Worm (Caenorhabditis elegans): Measurements from ENCODE around the gene osta-2.

Gene osta-2

DNA sequence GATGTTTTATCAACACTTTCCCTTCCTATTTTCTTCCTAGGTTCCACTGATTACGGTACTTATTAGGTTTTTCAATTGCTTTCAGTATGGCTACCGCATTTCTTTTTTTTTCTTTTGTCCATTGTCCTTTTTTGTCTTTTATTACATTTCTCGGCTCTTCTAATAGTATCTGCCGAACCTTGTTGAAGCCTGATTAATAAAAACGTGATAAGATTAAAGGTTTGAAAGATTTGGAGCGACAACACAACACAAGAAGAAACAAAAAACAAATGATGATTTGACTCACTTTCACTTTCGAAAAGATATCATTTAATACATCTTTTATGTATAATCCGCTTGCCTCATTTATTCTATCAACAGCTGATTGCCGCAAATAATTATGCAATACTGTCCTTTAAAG is 42.5 kb upstream of the osta-2 start, which contains the start of gene C25H3.15:
Gene C25H3.15 (plus strand): TSS at position 301 of the 400 bp plus-strand sequence.
- TF ChIP-seq nhr-47 (tag; optimal IDR thresholded peaks at IDR 0.05), result no peak
- TF ChIP-seq lin-39 (tag; optimal IDR thresholded peaks at IDR 0.05), result no peak

DNA sequence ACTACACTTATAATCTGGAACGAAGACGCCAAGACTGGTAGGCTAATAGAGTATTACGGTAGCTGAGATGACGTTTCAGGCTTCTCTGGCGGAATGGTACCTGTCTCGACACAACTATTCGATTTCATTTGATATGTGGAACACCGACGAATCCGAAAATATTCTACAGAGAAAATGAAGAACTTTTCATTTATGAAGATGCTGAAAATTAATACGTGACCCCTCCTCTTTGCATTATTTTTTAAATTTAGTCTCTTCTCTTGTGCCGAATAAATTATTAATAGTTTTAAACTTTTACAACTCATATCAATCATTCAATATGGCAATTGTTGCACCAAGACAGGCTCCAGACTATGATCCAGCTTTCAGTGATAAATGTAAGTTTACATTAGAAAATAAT is 41.5 kb upstream of the osta-2 start, which contains the start of gene C25H3.16:
Gene C25H3.16 (plus strand): TSS at position 301 of the 400 bp plus-strand sequence.
- TF ChIP-seq tlp-1 (tag; optimal IDR thresholded peaks at IDR 0.05), result no peak
- no peak for TF ChIP-seq blmp-1 (tag; optimal IDR thresholded peaks at IDR 0.05)
- TF ChIP-seq ceh-90 (tag; optimal IDR thresholded peaks at IDR 0.05), result no peak
- no peak for TF ChIP-seq tbx-2 (tag; optimal IDR thresholded peaks at IDR 0.05)
- no peak for TF ChIP-seq C04F5.9 (tag; optimal IDR thresholded peaks at IDR 0.05)
- no peak for TF ChIP-seq aly-2 (tag; optimal IDR thresholded peaks at IDR 0.05)
- no peak for TF ChIP-seq egl-13 (tag; optimal IDR thresholded peaks at IDR 0.05)
- no peak for TF ChIP-seq mep-1 (tag; optimal IDR thresholded peaks at IDR 0.05)
- TF ChIP-seq swsn-7 (tag; optimal IDR thresholded peaks at IDR 0.05), result no peak
- no peak for TF ChIP-seq zip-4 (GFP tag; optimal IDR thresholded peaks at IDR 0.05)
- no peak for TF ChIP-seq C16A3.4 (tag; optimal IDR thresholded peaks at IDR 0.05)
- TF ChIP-seq nhr-20 (tag; optimal IDR thresholded peaks at IDR 0.05), result no peak
- TF ChIP-seq pax-3 (tag; optimal IDR thresholded peaks at IDR 0.05), result no peak
- TF ChIP-seq ceh-63 (GFP tag; optimal IDR thresholded peaks at IDR 0.05), result no peak
- no peak for TF ChIP-seq ets-5 (GFP tag; IDR thresholded peaks at IDR 0.05)
- no peak for TF ChIP-seq lin-39 (tag; optimal IDR thresholded peaks at IDR 0.05)
- no peak for TF ChIP-seq ceh-8 (GFP tag; optimal IDR thresholded peaks at IDR 0.05)
- no peak for TF ChIP-seq ceh-88 (GFP tag; IDR thresholded peaks at IDR 0.05)
- no peak for TF ChIP-seq ces-1 (GFP tag; optimal IDR thresholded peaks at IDR 0.05)
- TF ChIP-seq hlh-17 (GFP tag; optimal IDR thresholded peaks at IDR 0.05; ENCODE audit: borderline replicate concordance), result no peak

DNA sequence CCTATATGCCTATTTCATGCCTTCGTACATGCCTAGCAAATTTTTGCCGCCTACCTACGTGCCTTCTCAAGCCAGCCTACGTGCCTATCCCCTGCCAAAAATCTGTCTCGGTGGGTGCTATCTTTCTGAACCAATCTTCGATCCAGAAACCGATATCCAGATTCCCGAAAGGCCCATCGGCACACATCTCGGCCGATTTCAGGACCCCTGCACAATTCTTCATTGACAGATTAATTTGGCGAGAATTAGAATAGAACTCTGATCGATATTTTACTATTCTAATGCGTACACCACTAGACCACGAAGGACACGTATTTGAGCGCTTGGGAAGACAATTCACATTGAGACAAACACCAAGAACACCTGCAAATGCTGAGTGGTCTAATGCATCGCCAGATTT is 40.0 kb upstream of the osta-2 start:
- TF ChIP-seq fkh-10 (GFP tag; optimal IDR thresholded peaks at IDR 0.05) (no peak), pag-3 (tag; optimal IDR thresholded peaks at IDR 0.05; ENCODE audit: borderline replicate concordance, insufficient read depth) (no peak), zip-4 (GFP tag; optimal IDR thresholded peaks at IDR 0.05) (no peak), snu-23 (GFP tag; optimal IDR thresholded peaks at IDR 0.05) (no peak), lin-14 (GFP tag; optimal IDR thresholded peaks at IDR 0.05) (no peak), dpl-1 (GFP tag; optimal IDR thresholded peaks at IDR 0.05) (no peak), dsc-1 (tag; optimal IDR thresholded peaks at IDR 0.05) (no peak), tlp-1 (tag; optimal IDR thresholded peaks at IDR 0.05) (no peak), nhr-77 (tag; optimal IDR thresholded peaks at IDR 0.05) (no peak), nhr-237 (tag; optimal IDR thresholded peaks at IDR 0.05) (no peak)

DNA sequence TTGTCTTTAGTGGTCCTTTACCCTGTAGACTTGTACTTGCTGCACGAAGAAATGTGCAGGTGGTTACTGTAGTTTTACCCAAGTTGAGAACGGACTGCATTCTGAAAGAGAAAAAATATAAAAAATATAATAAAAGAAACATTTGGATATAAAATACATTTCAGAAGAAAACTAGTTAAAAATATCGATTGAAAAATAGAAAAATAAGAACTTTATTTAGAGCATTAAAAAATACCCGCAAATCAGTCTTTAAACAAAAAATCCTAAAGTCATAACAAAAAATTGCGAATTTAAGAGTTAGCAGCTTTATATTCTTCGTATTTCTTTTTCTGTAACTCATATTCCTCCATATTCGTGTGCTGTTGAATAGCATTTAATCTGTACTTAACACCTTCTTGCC is 38.7 kb upstream of the osta-2 start, which contains the start of gene C25H3.7:
Gene C25H3.7 (minus strand): TSS at position 101 of the 400 bp plus-strand sequence.
- TF ChIP-seq hlh-17 (GFP tag; optimal IDR thresholded peaks at IDR 0.05; ENCODE audit: borderline replicate concordance) (no peak), snpc-4 (tag; optimal IDR thresholded peaks at IDR 0.05) (no peak), ceh-90 (tag; optimal IDR thresholded peaks at IDR 0.05) (no peak), zag-1 (tag; optimal IDR thresholded peaks at IDR 0.05) (no peak), pax-3 (tag; optimal IDR thresholded peaks at IDR 0.05) (no peak), ceh-8 (GFP tag; optimal IDR thresholded peaks at IDR 0.05) (no peak), hlh-4 (tag; optimal IDR thresholded peaks at IDR 0.05) (no peak), efl-1 (optimal IDR thresholded peaks at IDR 0.05) (no peak), efl-1 (GFP tag; optimal IDR thresholded peaks at IDR 0.05 in 1 of 2) (no peak), lin-15B (tag; optimal IDR thresholded peaks at IDR 0.05) (no peak), hpl-2 (GFP tag; optimal IDR thresholded peaks at IDR 0.05) (no peak), tbx-2 (tag; optimal IDR thresholded peaks at IDR 0.05) (no peak), swsn-7 (tag; optimal IDR thresholded peaks at IDR 0.05) (no peak), irx-1 (tag; optimal IDR thresholded peaks at IDR 0.05) (no peak), egl-13 (tag; optimal IDR thresholded peaks at IDR 0.05) (no peak), nhr-85 (tag) (no peak), nhr-84 (tag; optimal IDR thresholded peaks at IDR 0.05) (no peak)
